Worm (Caenorhabditis elegans) whole organism, L1 larva: Measurements from ENCODE around the gene K05F6.4.

ENCODE experiments used
- C04F5.9 ChIP-seq: sonication (generic microtip); optimal IDR thresholded peaks from 2 replicates; lab custom pipeline; 2016; ENCODE audit warnings: missing genetic modification characterization, missing compliant biosample characterization
- ceh-82 ChIP-seq, 3 experiments: fragments of 150-350 bp in 1 of 3; sonication (generic microtip) in 2 of 3; optimal IDR thresholded peaks; 2 replicates each; lab custom pipeline; 2014 to 2017; ENCODE audit warnings: missing biosample characterization in 3 of 3, missing genetic modification characterization in 3 of 3
- elt-2 ChIP-seq: sonication (generic microtip); optimal IDR thresholded peaks from 2 replicates; lab custom pipeline; 2016; ENCODE audit warnings: missing genetic modification characterization, mild to moderate bottlenecking, inconsistent platforms, missing compliant biosample characterization, missing genetic modification reagents
- lsy-2 ChIP-seq, 2 experiments: fragments of 150-350 bp; optimal IDR thresholded peaks; 2 replicates each; lab custom pipeline; 2014; ENCODE audit warnings: missing biosample characterization in 2 of 2, missing genetic modification characterization in 2 of 2
- mab-9 ChIP-seq: fragments of 200-800 bp; sonication (Bioruptor generic); IDR thresholded peaks from 2 replicates; pipeline ENCODE4 v1.3.6; 2022; ENCODE audit warnings: missing genetic modification reagents, missing genetic modification characterization, missing compliant biosample characterization
- nhr-237 ChIP-seq: fragments of 150-350 bp; optimal IDR thresholded peaks from 2 replicates; lab custom pipeline; 2014; ENCODE audit warnings: missing biosample characterization, missing genetic modification characterization
- nhr-28 ChIP-seq: fragments of 150-350 bp; optimal IDR thresholded peaks from 2 replicates; lab custom pipeline; 2014; ENCODE audit warnings: missing biosample characterization, missing genetic modification characterization
- nhr-85 ChIP-seq: sonication (generic microtip); peaks from one replicate; lab custom pipeline; 2016; ENCODE audit warnings: missing genetic modification characterization, inconsistent platforms, missing compliant biosample characterization
- pag-3 ChIP-seq: sonication (generic microtip); optimal IDR thresholded peaks from 2 replicates; lab custom pipeline; 2017; ENCODE audit warnings: missing genetic modification characterization, mild to moderate bottlenecking, missing compliant biosample characterization, antibody characterized with exemption, borderline replicate concordance; ENCODE audit not compliant: insufficient read depth
- skn-1 ChIP-seq: fragments of 150-350 bp; optimal IDR thresholded peaks from 2 replicates; lab custom pipeline; 2014; ENCODE audit warnings: missing biosample characterization, missing genetic modification characterization
- snpc-4 ChIP-seq: fragments of 150-350 bp; optimal IDR thresholded peaks from 2 replicates; lab custom pipeline; 2014; ENCODE audit warnings: missing biosample characterization, missing genetic modification characterization
- snu-23 ChIP-seq: sonication (generic microtip); optimal IDR thresholded peaks from 2 replicates; lab custom pipeline; 2016; ENCODE audit warnings: missing genetic modification characterization, missing compliant biosample characterization
- ztf-4 ChIP-seq: fragments of 150-350 bp; optimal IDR thresholded peaks from 2 replicates; lab custom pipeline; 2014; ENCODE audit warnings: missing biosample characterization, missing genetic modification characterization

- TF ChIP-seq nhr-237: no peak
- no peak for TF ChIP-seq skn-1 (tag; lab: Kevin White, UChicago)
- TF ChIP-seq nhr-85 (tag; lab: Kevin White, UChicago): no peak
- no peak for TF ChIP-seq ztf-4
- no peak for TF ChIP-seq snpc-4 (tag; lab: Kevin White, UChicago)
- no peak for TF ChIP-seq mab-9 (GFP tag; lab: Robert Waterston, UW)
- no peak for TF ChIP-seq C04F5.9 (tag; lab: Kevin White, UChicago)
- TF ChIP-seq elt-2 (tag; lab: Kevin White, UChicago): no peak
- no peak for TF ChIP-seq nhr-28 (tag; lab: Kevin White, UChicago)
- no peak for TF ChIP-seq ceh-82 (tag; optimal IDR thresholded peaks at IDR 0.05; lab: Kevin White, UChicago)
- no peak for TF ChIP-seq lsy-2 (tag; optimal IDR thresholded peaks at IDR 0.05; lab: Kevin White, UChicago)
- TF ChIP-seq snu-23 (GFP tag; lab: Kevin White, UChicago): no peak
- no peak for TF ChIP-seq pag-3 (tag; lab: Kevin White, UChicago)
These were observed 6.0 kb upstream of the K05F6.4 start, which contains the start of gene fbxb-42 for ce11 chrII:1537321-1537720.
